Worm (Caenorhabditis elegans): ENCODE results near the gene msp-49.

ce11 chrII:5174370-5174769 is 19.8 kb upstream of the msp-49 start, which contains the start of gene C27D6.3:
- TF ChIP-seq pqm-1 (tag; optimal IDR thresholded peaks at IDR 0.05) (no peak), pha-4 (tag; optimal IDR thresholded peaks at IDR 0.05) (no peak), nhr-11 (tag; optimal IDR thresholded peaks at IDR 0.05) (no peak), gmeb-2 (tag; optimal IDR thresholded peaks at IDR 0.05) (no peak), K02D7.2 (tag; optimal IDR thresholded peaks at IDR 0.05) (no peak), hlh-30 (tag; optimal IDR thresholded peaks at IDR 0.05; ENCODE audit: insufficient read depth) (no peak), ama-1 (optimal IDR thresholded peaks at IDR 0.05) (no peak), tbx-7 (tag; optimal IDR thresholded peaks at IDR 0.05) (no peak), elt-2 (tag; optimal IDR thresholded peaks at IDR 0.05) (no peak), nfya-1 (tag; optimal IDR thresholded peaks at IDR 0.05) (no peak), ceh-24 (tag; optimal IDR thresholded peaks at IDR 0.05) (no peak), fkh-10 (GFP tag; optimal IDR thresholded peaks at IDR 0.05) (no peak)

Data from whole organism, late embryonic.